Worm (Caenorhabditis elegans): ENCODE data around the gene T25B6.4.
A peak's percentile ranks its signal among the peaks of the same experiment; 100 is the strongest.

- TF ChIP-seq ama-1 (optimal IDR thresholded peaks at IDR 0.05) (no peak), ama-1 (GFP tag; optimal IDR thresholded peaks at IDR 0.05) (peak; percentile 83 to 92), ceh-79 (tag; optimal IDR thresholded peaks at IDR 0.05) (peak; percentile 81), ztf-18 (tag; optimal IDR thresholded peaks at IDR 0.05) (peak; percentile 78), ztf-3 (GFP tag; optimal IDR thresholded peaks at IDR 0.05) (no peak), nfya-1 (tag; optimal IDR thresholded peaks at IDR 0.05; ENCODE audit: borderline replicate concordance, insufficient read depth) (no peak), ZK185.1 (tag; optimal IDR thresholded peaks at IDR 0.05; ENCODE audit: poor library complexity, severe bottlenecking) (peak; percentile 71), akir-1 (GFP tag; optimal IDR thresholded peaks at IDR 0.05) (no peak), T26A5.8 (tag; optimal IDR thresholded peaks at IDR 0.05) (peak; percentile 76), Y56A3A.18 (GFP tag; IDR thresholded peaks at IDR 0.05) (peak; percentile 93), rcor-1 (GFP tag; IDR thresholded peaks at IDR 0.05) (peak; percentile 79)
Measured at ce11 chrX:9024270-9024669, 8.8 kb downstream of the T25B6.4 start.

Measured in whole organism, young adult.